Worm (Caenorhabditis elegans) whole organism, early embryonic: ENCODE results near the gene nono-1.

Experiments
- F13C5.2 ChIP-seq: sonication (generic microtip); optimal IDR thresholded peaks from 2 replicates; lab custom pipeline; 2017; ENCODE audit warnings: mild to moderate bottlenecking, missing genetic modification characterization, inconsistent platforms, missing compliant biosample characterization
- aly-1 ChIP-seq: sonication (generic microtip); optimal IDR thresholded peaks from 2 replicates; lab custom pipeline; 2016; ENCODE audit warnings: missing genetic modification characterization, missing compliant biosample characterization
- ama-1 ChIP-seq: fragments of 150-350 bp; optimal IDR thresholded peaks from 2 replicates; lab custom pipeline; 2014
- sea-1 ChIP-seq: fragments of 200-800 bp; sonication (Bioruptor generic); conservative IDR thresholded peaks from 2 replicates; pipeline ENCODE4 v1.3.6; 2022; ENCODE audit warnings: missing genetic modification characterization, missing compliant biosample characterization
- tbx-37 ChIP-seq: fragments of 200-800 bp; sonication (Bioruptor generic); conservative IDR thresholded peaks from 2 replicates; pipeline ENCODE4 v1.3.6; 2022; ENCODE audit warnings: missing genetic modification reagents, missing genetic modification characterization, missing compliant biosample characterization

- no peak for TF ChIP-seq sea-1 (GFP tag; lab: Robert Waterston, UW)
- TF ChIP-seq F13C5.2 (tag; lab: Kevin White, UChicago) = no peak
- TF ChIP-seq ama-1 (lab: Kevin White, UChicago) = no peak
- TF ChIP-seq aly-1 (tag; lab: Kevin White, UChicago) = no peak
- no peak for TF ChIP-seq tbx-37 (GFP tag; lab: Robert Waterston, UW)
Observed at ce11 chrIII:5964058-5964632, 6.1 kb upstream of the nono-1 start.
